Worm (Caenorhabditis elegans): ENCODE results near the gene C09B8.8.

DNA sequence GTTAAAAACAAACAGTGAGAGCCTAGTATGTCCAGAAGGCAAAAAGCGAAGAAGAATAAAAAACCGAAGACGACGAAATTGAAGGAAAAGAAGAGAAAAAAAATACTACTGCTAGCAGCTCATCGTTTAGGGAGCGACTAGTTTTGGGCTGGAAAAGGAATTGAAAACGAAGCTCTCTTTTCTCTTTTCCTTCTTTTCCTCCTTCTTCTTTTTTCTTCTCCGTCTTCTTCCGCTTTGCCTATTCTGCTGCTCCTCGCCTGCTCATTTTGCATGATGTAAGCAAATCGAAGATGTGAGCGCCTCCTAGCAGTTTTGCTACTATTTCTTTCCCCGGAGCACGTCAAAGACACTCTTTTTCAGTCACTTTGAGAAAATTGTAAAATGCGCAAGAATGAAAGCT is 33.6 kb upstream of the C09B8.8 start:
- no peak for TF ChIP-seq tbx-37 (GFP tag; conservative IDR thresholded peaks at IDR 0.05)
- no peak for TF ChIP-seq hnd-1 (tag; optimal IDR thresholded peaks at IDR 0.05)
- no peak for TF ChIP-seq hmbx-1 (tag; optimal IDR thresholded peaks at IDR 0.05)
- no peak for TF ChIP-seq flt-1 (GFP tag; IDR thresholded peaks at IDR 0.05)
- TF ChIP-seq sea-1 (GFP tag; conservative IDR thresholded peaks at IDR 0.05) = no peak
- TF ChIP-seq aly-1 (tag; optimal IDR thresholded peaks at IDR 0.05) = no peak
- no peak for TF ChIP-seq F13C5.2 (tag; optimal IDR thresholded peaks at IDR 0.05)
- TF ChIP-seq tbx-11 (GFP tag; IDR thresholded peaks at IDR 0.05) = no peak
- no peak for TF ChIP-seq ama-1 (optimal IDR thresholded peaks at IDR 0.05)
- no peak for TF ChIP-seq pes-1 (GFP tag; IDR thresholded peaks at IDR 0.05)
- no peak for TF ChIP-seq tra-4 (tag; optimal IDR thresholded peaks at IDR 0.05)
- no peak for TF ChIP-seq ets-7 (tag; optimal IDR thresholded peaks at IDR 0.05)
- TF ChIP-seq hmg-4 (GFP tag; optimal IDR thresholded peaks at IDR 0.05) = no peak
